Worm (Caenorhabditis elegans): ENCODE measurements around the gene Y50D4A.6.

DNA sequence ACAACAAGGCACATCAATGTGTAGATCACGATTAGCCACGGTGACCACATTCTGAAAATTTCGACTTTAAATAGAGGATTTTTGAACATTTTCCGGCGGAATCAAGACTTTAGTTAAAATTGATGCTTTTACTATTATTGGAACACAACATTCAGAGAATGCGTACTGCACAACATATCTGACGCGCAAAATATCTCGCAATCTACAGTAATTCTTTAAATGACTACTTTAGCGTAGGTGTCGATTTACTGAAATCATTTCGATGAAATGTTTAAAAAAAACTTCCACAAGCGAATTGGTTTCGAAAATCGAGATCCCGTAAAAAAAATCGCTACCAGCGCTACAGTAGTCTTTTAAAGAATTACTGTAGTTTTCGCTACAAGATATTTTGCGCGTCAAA, 21.4 kb upstream of the Y50D4A.6 start, which contains the start of gene Y50D4A.10:
- TF ChIP-seq madf-2 (tag; optimal IDR thresholded peaks at IDR 0.05): no peak
- no peak for TF ChIP-seq ceh-24 (tag; optimal IDR thresholded peaks at IDR 0.05)

Measured in whole organism, late embryonic.